Worm (Caenorhabditis elegans) whole organism, L2 larva: ENCODE measurements around the gene W02H3.3.

ENCODE experiments used
- ama-1 ChIP-seq: fragments of 150-350 bp; optimal IDR thresholded peaks from 2 replicates; lab custom pipeline; 2018; ENCODE audit warnings: inconsistent platforms
- egl-27 ChIP-seq: sonication (generic microtip); optimal IDR thresholded peaks from 3 replicates; lab custom pipeline; 2017; ENCODE audit warnings: missing biosample characterization, missing genetic modification reagents, missing genetic modification characterization
- fos-1 ChIP-seq: fragments of 150-350 bp; optimal IDR thresholded peaks from 2 replicates; lab custom pipeline; 2014; ENCODE audit warnings: missing biosample characterization, missing genetic modification characterization
- gmeb-1 ChIP-seq: fragments of 150-350 bp; optimal IDR thresholded peaks from 2 replicates; lab custom pipeline; 2014; ENCODE audit warnings: missing biosample characterization, missing genetic modification characterization
- nhr-12 ChIP-seq: fragments of 150-350 bp; optimal IDR thresholded peaks from 2 replicates; lab custom pipeline; 2014; ENCODE audit warnings: missing biosample characterization, missing genetic modification characterization
- unc-39 ChIP-seq: fragments of 150-350 bp; optimal IDR thresholded peaks from 2 replicates; lab custom pipeline; 2014; ENCODE audit warnings: missing biosample characterization, missing genetic modification characterization

ce11 chrX:11061904-11062303, 36.1 kb downstream of the W02H3.3 start, which contains the start of gene lpr-5:
- TF ChIP-seq nhr-12 (tag; lab: Kevin White, UChicago), result no peak
- TF ChIP-seq egl-27, result no peak
- peak; percentile 9 for TF ChIP-seq fos-1 (tag; lab: Kevin White, UChicago)
- TF ChIP-seq unc-39 (tag; lab: Kevin White, UChicago), result no peak
- TF ChIP-seq gmeb-1 (tag; lab: Kevin White, UChicago), result no peak
- TF ChIP-seq ama-1 (lab: Kevin White, UChicago), result no peak
